Fruit fly (Drosophila melanogaster): ENCODE results near the gene Kebab.

- TF ChIP-seq CG4617 (GFP tag; optimal IDR thresholded peaks at IDR 0.05; ENCODE audit: borderline replicate concordance) (no peak), stc (GFP tag; IDR thresholded peaks at IDR 0.05) (no peak), Jarid2 (GFP tag; optimal IDR thresholded peaks at IDR 0.05) (no peak), btn (GFP tag; optimal IDR thresholded peaks at IDR 0.05) (no peak), CG3726 (GFP tag; IDR thresholded peaks at IDR 0.05) (no peak), CG10979 (tag; optimal IDR thresholded peaks at IDR 0.05) (no peak), CG12071 (GFP tag; optimal IDR thresholded peaks at IDR 0.05) (no peak), exex (tag; optimal IDR thresholded peaks at IDR 0.05) (no peak), Hr78 (GFP tag; optimal IDR thresholded peaks at IDR 0.05) (no peak), ERR (GFP tag; optimal IDR thresholded peaks at IDR 0.05) (no peak)
These were observed 34.3 kb downstream of the Kebab start, which contains the start of gene CG12674 for dm6 chr2L:2079619-2080018.

All from whole organism, embryonic.